Worm (Caenorhabditis elegans): ENCODE measurements around the gene T28A8.8.
A peak's percentile ranks its signal among the peaks of the same experiment; 100 is the strongest.

T28A8.8 gene

DNA sequence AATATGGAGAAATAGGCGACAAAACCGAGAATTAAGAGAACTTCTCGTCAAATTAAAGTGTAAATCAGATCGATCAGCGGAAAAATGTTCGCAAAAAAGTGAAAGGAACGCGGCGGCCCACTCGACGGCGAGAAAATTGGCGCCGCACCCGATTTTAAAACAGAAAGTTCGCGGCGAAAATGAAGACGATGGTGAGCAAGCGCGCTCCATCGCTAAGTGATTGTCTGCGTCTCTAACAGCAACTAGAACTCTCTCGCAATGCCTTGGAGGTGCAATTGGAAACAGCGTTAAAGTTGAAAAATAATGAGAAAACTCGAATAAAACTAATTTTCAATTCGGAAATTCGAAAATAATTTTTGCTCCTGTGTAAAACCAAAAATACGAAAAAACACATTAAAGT is 27.4 kb downstream of the T28A8.8 start (continued):
- no peak for TF ChIP-seq hlh-17 (GFP tag; optimal IDR thresholded peaks at IDR 0.05; ENCODE audit: borderline replicate concordance)
- peak in 1 of 6 experiments; percentile 12 for TF ChIP-seq elt-3 (tag; optimal IDR thresholded peaks at IDR 0.05)
- TF ChIP-seq unc-130 (tag; optimal IDR thresholded peaks at IDR 0.05): peak; percentile 77
- TF ChIP-seq sptf-1 (tag; optimal IDR thresholded peaks at IDR 0.05): no peak
- TF ChIP-seq fkh-4 (tag; optimal IDR thresholded peaks at IDR 0.05; ENCODE audit: borderline replicate concordance): no peak
- TF ChIP-seq vab-15 (tag; optimal IDR thresholded peaks at IDR 0.05): peak; percentile 57
- TF ChIP-seq jun-1 (tag; optimal IDR thresholded peaks at IDR 0.05): peak; percentile 63
- no peak for TF ChIP-seq ceh-63 (GFP tag; optimal IDR thresholded peaks at IDR 0.05)
- no peak for TF ChIP-seq nhr-12 (tag; optimal IDR thresholded peaks at IDR 0.05)
- peak; percentile 62 for TF ChIP-seq nhr-20 (tag; optimal IDR thresholded peaks at IDR 0.05)
- TF ChIP-seq rnt-1 (tag; optimal IDR thresholded peaks at IDR 0.05): peak; percentile 72
- peak; percentile 67 for TF ChIP-seq swsn-7 (tag; optimal IDR thresholded peaks at IDR 0.05)
- TF ChIP-seq ceh-90 (tag; optimal IDR thresholded peaks at IDR 0.05): no peak
- no peak for TF ChIP-seq ama-1 (optimal IDR thresholded peaks at IDR 0.05)
- peak; percentile 20 for TF ChIP-seq irx-1 (tag; optimal IDR thresholded peaks at IDR 0.05)
- TF ChIP-seq zip-4 (GFP tag; optimal IDR thresholded peaks at IDR 0.05): no peak
- TF ChIP-seq hlh-4 (tag; optimal IDR thresholded peaks at IDR 0.05): no peak
- TF ChIP-seq mef-2 (tag; optimal IDR thresholded peaks at IDR 0.05): no peak
- peak; percentile 74 for TF ChIP-seq mep-1 (tag; optimal IDR thresholded peaks at IDR 0.05)
- TF ChIP-seq skn-1 (tag; optimal IDR thresholded peaks at IDR 0.05): peak; percentile 62
- no peak for TF ChIP-seq nhr-77 (tag; optimal IDR thresholded peaks at IDR 0.05)
- TF ChIP-seq egl-13 (tag; optimal IDR thresholded peaks at IDR 0.05): no peak
- no peak for TF ChIP-seq nhr-84 (tag; optimal IDR thresholded peaks at IDR 0.05)
- TF ChIP-seq pqm-1 (tag; optimal IDR thresholded peaks at IDR 0.05): no peak
- TF ChIP-seq alr-1 (tag; optimal IDR thresholded peaks at IDR 0.05; ENCODE audit: borderline replicate concordance): no peak
- peak; percentile 50 for TF ChIP-seq lin-13 (GFP tag; optimal IDR thresholded peaks at IDR 0.05)
- no peak for TF ChIP-seq ztf-4 (tag; optimal IDR thresholded peaks at IDR 0.05)
- no peak for TF ChIP-seq snpc-4 (tag; optimal IDR thresholded peaks at IDR 0.05)
- TF ChIP-seq lin-15B (tag; optimal IDR thresholded peaks at IDR 0.05): peak; percentile 60
- no peak for TF ChIP-seq pag-3 (tag; optimal IDR thresholded peaks at IDR 0.05; ENCODE audit: borderline replicate concordance, insufficient read depth)
- peak; percentile 79 to 87 (median 85) for TF ChIP-seq dpl-1 (GFP tag; optimal IDR thresholded peaks at IDR 0.05)
- TF ChIP-seq isw-1 (GFP tag; IDR thresholded peaks at IDR 0.05): peak; percentile 42
- TF ChIP-seq fkh-8 (tag; optimal IDR thresholded peaks at IDR 0.05): peak; percentile 62
- peak; percentile 51 for TF ChIP-seq F16B12.6 (tag; optimal IDR thresholded peaks at IDR 0.05)
- TF ChIP-seq lin-35 (GFP tag; optimal IDR thresholded peaks at IDR 0.05): peak; percentile 82 to 92
- 0 out of 2 replicates have a peak, but pooled peaks have one; percentile 33 for TF ChIP-seq mab-9 (GFP tag; IDR thresholded peaks at IDR 0.05)

DNA sequence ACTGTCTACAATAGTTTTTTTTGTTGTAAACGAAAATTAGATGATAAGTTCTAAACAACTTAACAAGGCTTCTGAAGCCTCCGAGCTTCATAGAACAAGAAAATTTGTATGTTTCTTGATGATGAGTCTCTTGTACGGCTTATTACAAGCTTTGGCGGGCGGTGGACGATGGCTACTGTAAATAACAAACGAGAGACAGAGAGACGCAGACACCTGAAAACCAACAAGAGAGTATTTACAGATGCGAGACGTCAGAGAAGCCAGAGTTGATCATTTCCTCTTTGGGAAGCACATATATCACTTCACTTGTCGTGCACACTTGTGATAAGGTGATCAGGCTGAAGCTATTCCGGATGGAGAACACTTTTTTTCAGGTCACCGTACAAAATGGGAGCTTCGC is 28.2 kb downstream of the T28A8.8 start:
- TF ChIP-seq nhr-12 (tag; optimal IDR thresholded peaks at IDR 0.05) (no peak), grh-1 (GFP tag; IDR thresholded peaks at IDR 0.05) (no peak), lin-13 (GFP tag; optimal IDR thresholded peaks at IDR 0.05) (no peak), ceh-88 (GFP tag; IDR thresholded peaks at IDR 0.05) (no peak), swsn-7 (tag; optimal IDR thresholded peaks at IDR 0.05) (no peak), efl-3 (GFP tag; optimal IDR thresholded peaks at IDR 0.05) (no peak), isw-1 (GFP tag; IDR thresholded peaks at IDR 0.05) (no peak), xbp-1 (tag; optimal IDR thresholded peaks at IDR 0.05) (no peak), nhr-85 (tag) (no peak), lsy-2 (tag; optimal IDR thresholded peaks at IDR 0.05) (no peak)
